Worm (Caenorhabditis elegans): ENCODE results near the gene F07B7.7.

- TF ChIP-seq tbx-11 (GFP tag; IDR thresholded peaks at IDR 0.05) = no peak
- TF ChIP-seq scrt-1 (GFP tag; IDR thresholded peaks at IDR 0.05) = no peak
- TF ChIP-seq hnd-1 (tag; optimal IDR thresholded peaks at IDR 0.05) = no peak
- TF ChIP-seq F13C5.2 (tag; optimal IDR thresholded peaks at IDR 0.05) = no peak
- TF ChIP-seq ceh-13 (GFP tag; optimal IDR thresholded peaks at IDR 0.05) = no peak
- no peak for TF ChIP-seq ama-1 (optimal IDR thresholded peaks at IDR 0.05)
- TF ChIP-seq sea-1 (GFP tag; conservative IDR thresholded peaks at IDR 0.05) = no peak
- no peak for TF ChIP-seq hmbx-1 (tag; optimal IDR thresholded peaks at IDR 0.05)
- TF ChIP-seq flt-1 (GFP tag; IDR thresholded peaks at IDR 0.05) = no peak
- TF ChIP-seq aly-1 (tag; optimal IDR thresholded peaks at IDR 0.05) = no peak
- no peak for TF ChIP-seq hmg-4 (GFP tag; optimal IDR thresholded peaks at IDR 0.05)
- TF ChIP-seq tbx-37 (GFP tag; conservative IDR thresholded peaks at IDR 0.05) = no peak
- TF ChIP-seq ets-7 (tag; optimal IDR thresholded peaks at IDR 0.05) = no peak
- TF ChIP-seq tra-4 (tag; optimal IDR thresholded peaks at IDR 0.05) = no peak
Measured at ce11 chrV:8800978-8801559, 34.3 kb upstream of the F07B7.7 start, which contains the start of gene magu-2.
